Worm (Caenorhabditis elegans): ENCODE data around the gene daf-15.

DNA sequence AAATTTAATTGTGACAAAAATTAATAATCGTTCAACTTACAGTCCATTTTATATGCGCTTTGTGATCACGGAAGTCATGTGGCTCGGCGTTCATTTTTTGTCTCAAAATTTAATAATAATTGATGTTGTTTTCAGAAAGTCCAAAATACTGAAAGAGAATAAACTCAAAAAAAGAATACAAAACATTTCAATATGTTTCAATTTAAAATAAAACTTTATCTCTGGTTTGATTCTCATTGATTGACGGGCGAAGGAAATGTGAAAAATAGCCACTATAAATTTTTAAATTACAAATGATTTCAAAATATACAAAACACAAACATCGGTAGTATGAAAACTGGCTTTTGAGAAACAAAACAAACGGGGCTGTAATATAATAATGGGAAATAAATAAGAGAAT is 46.8 kb upstream of the daf-15 start, which contains the start of gene T20D3.6:
- TF ChIP-seq cebp-1 (GFP tag; IDR thresholded peaks at IDR 0.05) (no peak), cebp-1 (tag; optimal IDR thresholded peaks at IDR 0.05) (no peak), tbx-9 (tag; optimal IDR thresholded peaks at IDR 0.05; ENCODE audit: borderline replicate concordance) (no peak), ceh-40 (GFP tag; IDR thresholded peaks at IDR 0.05) (no peak)
